Fruit fly (Drosophila melanogaster): ENCODE measurements around the gene CG34028.
A peak's percentile ranks its signal among the peaks of the same experiment; 100 is the strongest.

The CG34028 gene

DNA sequence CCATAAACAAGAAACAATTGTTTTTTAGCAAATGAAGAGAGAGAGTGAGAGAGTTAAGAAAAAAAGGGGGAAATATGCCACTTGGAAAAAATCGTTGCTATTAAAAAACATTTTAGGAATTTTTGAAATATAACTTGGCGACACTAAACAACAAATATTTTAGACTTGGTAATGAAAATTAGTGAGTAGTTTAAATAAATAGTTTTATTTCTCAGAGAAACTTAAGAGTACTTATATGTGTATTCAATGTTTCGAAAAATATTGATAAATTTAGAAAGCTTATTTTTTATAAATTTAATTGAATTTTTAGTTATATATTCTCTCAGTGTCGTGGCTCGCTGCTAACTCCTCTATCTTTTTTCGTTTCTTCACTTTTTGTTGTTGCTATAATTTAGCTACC lies 25.4 kb upstream of the CG34028 start (continued):
- no peak for TF ChIP-seq Hr39 (GFP tag; optimal IDR thresholded peaks at IDR 0.05)
- TF ChIP-seq eg (GFP tag; IDR thresholded peaks at IDR 0.05): no peak
- no peak for TF ChIP-seq vri (GFP tag; optimal IDR thresholded peaks at IDR 0.05)
- TF ChIP-seq CG15336 (GFP tag; IDR thresholded peaks at IDR 0.05): peak; percentile 44; the same call in 1 of the 2 replicates
- TF ChIP-seq achi (GFP tag; optimal IDR thresholded peaks at IDR 0.05): peak; percentile 4
- no peak for TF ChIP-seq CG9139 (GFP tag; optimal IDR thresholded peaks at IDR 0.05)
- TF ChIP-seq CG8319 (GFP tag; optimal IDR thresholded peaks at IDR 0.05): no peak
- TF ChIP-seq ss (GFP tag; optimal IDR thresholded peaks at IDR 0.05): no peak
- no peak for TF ChIP-seq lz (GFP tag; optimal IDR thresholded peaks at IDR 0.05)
- no peak for TF ChIP-seq CG3919 (GFP tag; optimal IDR thresholded peaks at IDR 0.05)
- TF ChIP-seq Gug (GFP tag; IDR thresholded peaks at IDR 0.05): no peak
- TF ChIP-seq Sox14 (GFP tag; optimal IDR thresholded peaks at IDR 0.05): no peak
- TF ChIP-seq CG8632 (GFP tag; optimal IDR thresholded peaks at IDR 0.05): no peak
- peak; percentile 8 for TF ChIP-seq svp (GFP tag)
- peak; percentile 15 for TF ChIP-seq topi (GFP tag; optimal IDR thresholded peaks at IDR 0.05)
- TF ChIP-seq spab (GFP tag; optimal IDR thresholded peaks at IDR 0.05): no peak
- TF ChIP-seq Hr4 (GFP tag; optimal IDR thresholded peaks at IDR 0.05): peak; percentile 6
- no peak for TF ChIP-seq pdm3 (GFP tag; optimal IDR thresholded peaks at IDR 0.05)
- TF ChIP-seq Met (GFP tag; optimal IDR thresholded peaks at IDR 0.05): peak; percentile 18
- no peak for TF ChIP-seq CG7368 (GFP tag; optimal IDR thresholded peaks at IDR 0.05)
- no peak for TF ChIP-seq CG11762 (GFP tag; optimal IDR thresholded peaks at IDR 0.05; ENCODE audit: insufficient read depth)
- peak in 1 of 2 experiments; percentile 16 for TF ChIP-seq salr (GFP tag; optimal IDR thresholded peaks at IDR 0.05)
- TF ChIP-seq fkh (GFP tag; optimal IDR thresholded peaks at IDR 0.05): no peak
- TF ChIP-seq fd59A (GFP tag; optimal IDR thresholded peaks at IDR 0.05): no peak
- no peak for TF ChIP-seq Sox102F (GFP tag; optimal IDR thresholded peaks at IDR 0.05)
- no peak for TF ChIP-seq Hr38 (GFP tag; optimal IDR thresholded peaks at IDR 0.05)
- TF ChIP-seq Eip75B (GFP tag; optimal IDR thresholded peaks at IDR 0.05): no peak
- no peak for TF ChIP-seq fd85E (GFP tag; optimal IDR thresholded peaks at IDR 0.05)
- no peak for TF ChIP-seq CG11294 (GFP tag; IDR thresholded peaks at IDR 0.05)
- TF ChIP-seq CG32006 (GFP tag; optimal IDR thresholded peaks at IDR 0.05): peak; percentile 29
- no peak for TF ChIP-seq Sox15 (GFP tag; optimal IDR thresholded peaks at IDR 0.05)
- no peak for TF ChIP-seq CG1621 (tag; optimal IDR thresholded peaks at IDR 0.05)

DNA sequence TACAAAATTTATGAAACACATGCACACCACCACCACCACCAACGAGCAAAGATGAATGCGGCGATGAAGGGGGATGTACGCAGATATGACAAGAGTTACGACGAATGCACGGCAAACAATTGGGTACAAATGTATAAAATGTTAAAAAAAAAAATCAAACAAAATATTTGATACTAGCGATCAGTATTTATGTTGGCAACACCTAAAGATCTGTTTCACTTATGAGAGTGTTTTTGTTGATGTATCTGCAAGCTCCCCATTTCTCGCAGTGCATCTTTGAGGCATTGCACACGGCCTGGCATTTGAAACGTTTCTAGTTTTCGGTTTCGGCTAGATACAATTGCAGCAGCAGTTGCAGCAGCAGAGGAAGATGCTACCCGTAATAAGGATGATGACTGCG lies 24.5 kb upstream of the CG34028 start:
- TF ChIP-seq CG4318 (GFP tag; optimal IDR thresholded peaks at IDR 0.05): peak; percentile 64
- TF ChIP-seq Eip75B (GFP tag; optimal IDR thresholded peaks at IDR 0.05): peak; percentile 57
- TF ChIP-seq CG11294 (GFP tag; IDR thresholded peaks at IDR 0.05): peak; percentile 41
- peak; percentile 34 for TF ChIP-seq CG8632 (GFP tag; optimal IDR thresholded peaks at IDR 0.05)
- peak; percentile 62 for TF ChIP-seq Sox14 (GFP tag; optimal IDR thresholded peaks at IDR 0.05)
- peak; percentile 61 for TF ChIP-seq net (GFP tag; optimal IDR thresholded peaks at IDR 0.05)
- peak in 1 of 2 experiments; percentile 42 for TF ChIP-seq ss (GFP tag; optimal IDR thresholded peaks at IDR 0.05)
- TF ChIP-seq spab (GFP tag; optimal IDR thresholded peaks at IDR 0.05): peak; percentile 6
- TF ChIP-seq Blimp-1 (GFP tag; optimal IDR thresholded peaks at IDR 0.05): no peak
- TF ChIP-seq Hr38 (GFP tag; optimal IDR thresholded peaks at IDR 0.05): no peak
- TF ChIP-seq CG11762 (GFP tag; optimal IDR thresholded peaks at IDR 0.05; ENCODE audit: insufficient read depth): peak; percentile 29
- TF ChIP-seq Hr4 (GFP tag; optimal IDR thresholded peaks at IDR 0.05): peak; percentile 69
- TF ChIP-seq dsx (GFP tag; optimal IDR thresholded peaks at IDR 0.05; ENCODE audit: poor library complexity, severe bottlenecking): no peak
- TF ChIP-seq CG6854 (GFP tag; optimal IDR thresholded peaks at IDR 0.05): no peak
- TF ChIP-seq Eip78C (GFP tag): peak; percentile 89
- TF ChIP-seq CG3919 (GFP tag; optimal IDR thresholded peaks at IDR 0.05): peak; percentile 75
- TF ChIP-seq fd59A (GFP tag; optimal IDR thresholded peaks at IDR 0.05): peak; percentile 36
- peak; percentile 53 for TF ChIP-seq Met (GFP tag; optimal IDR thresholded peaks at IDR 0.05)
- peak; percentile 54 for TF ChIP-seq lz (GFP tag; optimal IDR thresholded peaks at IDR 0.05)
- no peak for TF ChIP-seq CG16779 (tag; optimal IDR thresholded peaks at IDR 0.05)
- no peak for TF ChIP-seq Eip93F (GFP tag; optimal IDR thresholded peaks at IDR 0.05)
- no peak for TF ChIP-seq CG9139 (GFP tag; optimal IDR thresholded peaks at IDR 0.05)
- TF ChIP-seq CG8119 (GFP tag; IDR thresholded peaks at IDR 0.05): peak; percentile 74
- TF ChIP-seq CG32006 (GFP tag; optimal IDR thresholded peaks at IDR 0.05): peak; percentile 82
- TF ChIP-seq CG1621 (tag; optimal IDR thresholded peaks at IDR 0.05): peak; percentile 19
- peak; percentile 25 for TF ChIP-seq CG8319 (GFP tag; optimal IDR thresholded peaks at IDR 0.05)
- peak; percentile 71 for TF ChIP-seq Gug (GFP tag; IDR thresholded peaks at IDR 0.05)
- TF ChIP-seq Lpt (GFP tag; optimal IDR thresholded peaks at IDR 0.05): peak; percentile 59
- TF ChIP-seq CG15336 (GFP tag; IDR thresholded peaks at IDR 0.05): peak; percentile 83
- peak; percentile 30 for TF ChIP-seq CG10669 (GFP tag; optimal IDR thresholded peaks at IDR 0.05)
- no peak for TF ChIP-seq fd85E (GFP tag; optimal IDR thresholded peaks at IDR 0.05)
- TF ChIP-seq dac (GFP tag; optimal IDR thresholded peaks at IDR 0.05): peak; percentile 49
- peak; percentile 53 for TF ChIP-seq Smox (GFP tag; optimal IDR thresholded peaks at IDR 0.05)
- peak; percentile 64 for TF ChIP-seq esn (GFP tag; optimal IDR thresholded peaks at IDR 0.05)
- TF ChIP-seq vri (GFP tag; optimal IDR thresholded peaks at IDR 0.05): peak; percentile 23
- peak; percentile 68 for TF ChIP-seq OdsH (GFP tag; optimal IDR thresholded peaks at IDR 0.05)
